Worm (Caenorhabditis elegans) whole organism, young adult: ENCODE results near the gene gei-13.

ENCODE experiments used
- B0035.1 ChIP-seq: sonication (generic microtip); optimal IDR thresholded peaks from 2 replicates; lab custom pipeline; 2016; ENCODE audit warnings: missing genetic modification characterization, mild to moderate bottlenecking, missing compliant biosample characterization, missing genotype, missing genetic modification reagents
- B0261.1 ChIP-seq: sonication (generic microtip); optimal IDR thresholded peaks from 2 replicates; lab custom pipeline; 2016; ENCODE audit warnings: mild to moderate bottlenecking, missing genetic modification characterization, moderate library complexity, missing compliant biosample characterization
- C17E4.6 ChIP-seq: fragments of 200-800 bp; sonication (Bioruptor generic); IDR thresholded peaks from 2 replicates; pipeline ENCODE4 v1.3.6; 2022; ENCODE audit warnings: missing genetic modification reagents, missing genetic modification characterization, missing compliant biosample characterization
- F10E7.11 ChIP-seq: sonication (generic microtip); optimal IDR thresholded peaks from 2 replicates; lab custom pipeline; 2017; ENCODE audit warnings: mild to moderate bottlenecking, missing genetic modification characterization, moderate library complexity, missing compliant biosample characterization
- F22D6.2 ChIP-seq: sonication (generic microtip); optimal IDR thresholded peaks from 2 replicates; lab custom pipeline; 2016; ENCODE audit warnings: mild to moderate bottlenecking, missing genetic modification characterization, missing compliant biosample characterization
- F37B4.10 ChIP-seq: fragments of 200-800 bp; sonication (Bioruptor generic); IDR thresholded peaks from 2 replicates; pipeline ENCODE4 v1.3.6; 2022; ENCODE audit warnings: missing genetic modification characterization, missing compliant biosample characterization
- F52B5.7 ChIP-seq: sonication (generic microtip); optimal IDR thresholded peaks from 2 replicates; lab custom pipeline; 2016; ENCODE audit warnings: mild to moderate bottlenecking, missing genetic modification characterization, missing compliant biosample characterization
- K11D2.4 ChIP-seq: fragments of 200-800 bp; sonication (Bioruptor generic); IDR thresholded peaks from 2 replicates; pipeline ENCODE4 v1.3.6; 2022; ENCODE audit warnings: missing genetic modification reagents, missing genetic modification characterization, missing compliant biosample characterization
- K12H6.12 ChIP-seq: fragments of 200-800 bp; sonication (Bioruptor generic); optimal IDR thresholded peaks from 2 replicates; lab custom pipeline; 2018; ENCODE audit warnings: mild to moderate bottlenecking, missing genetic modification characterization, missing compliant biosample characterization
- T07F8.4 ChIP-seq: sonication (generic microtip); optimal IDR thresholded peaks from 2 replicates; lab custom pipeline; 2016; ENCODE audit warnings: mild to moderate bottlenecking, missing genetic modification characterization, moderate library complexity, missing compliant biosample characterization
- ZK185.1 ChIP-seq: sonication (generic microtip); optimal IDR thresholded peaks from 2 replicates; lab custom pipeline; 2016; ENCODE audit warnings: mild to moderate bottlenecking, missing genetic modification characterization, missing compliant biosample characterization; ENCODE audit not compliant: poor library complexity, severe bottlenecking
- athp-1 ChIP-seq: sonication (generic microtip); optimal IDR thresholded peaks from 2 replicates; lab custom pipeline; 2017; ENCODE audit warnings: mild to moderate bottlenecking, missing genetic modification characterization, missing compliant biosample characterization
- attf-5 ChIP-seq: fragments of 200-800 bp; sonication (Bioruptor generic); optimal IDR thresholded peaks from 2 replicates; lab custom pipeline; 2018; ENCODE audit warnings: mild to moderate bottlenecking, missing genetic modification characterization, missing compliant biosample characterization
- attf-6 ChIP-seq: fragments of 200-800 bp; sonication (Bioruptor generic); IDR thresholded peaks from 2 replicates; pipeline ENCODE4 v1.3.6; 2022; ENCODE audit warnings: missing genetic modification reagents, missing genetic modification characterization, missing compliant biosample characterization
- bed-1 ChIP-seq: fragments of 200-800 bp; sonication (Bioruptor generic); IDR thresholded peaks from 2 replicates; pipeline ENCODE4 v1.3.6; 2022; ENCODE audit warnings: missing genetic modification reagents, missing genetic modification characterization, missing compliant biosample characterization
- ceh-27 ChIP-seq: fragments of 200-800 bp; sonication (Bioruptor generic); optimal IDR thresholded peaks from 2 replicates; lab custom pipeline; 2018; ENCODE audit warnings: mild to moderate bottlenecking, missing genetic modification characterization, moderate library complexity, missing compliant biosample characterization
- ceh-58 ChIP-seq: fragments of 200-800 bp; sonication (Bioruptor generic); IDR thresholded peaks from 2 replicates; pipeline ENCODE4 v1.3.6; 2022; ENCODE audit warnings: missing genetic modification characterization, missing compliant biosample characterization
- ceh-79 ChIP-seq: sonication (generic microtip); optimal IDR thresholded peaks from 2 replicates; lab custom pipeline; 2017; ENCODE audit warnings: mild to moderate bottlenecking, missing genetic modification characterization, missing compliant biosample characterization
- chd-7 ChIP-seq: sonication (generic microtip); optimal IDR thresholded peaks from 2 replicates; lab custom pipeline; 2016; ENCODE audit warnings: mild to moderate bottlenecking, missing genetic modification characterization, moderate library complexity, missing compliant biosample characterization
- dpl-1 ChIP-seq: fragments of 150-350 bp; optimal IDR thresholded peaks from 2 replicates; lab custom pipeline; 2014; ENCODE audit warnings: missing biosample characterization, missing genetic modification reagents, missing genetic modification characterization
- egrh-3 ChIP-seq: fragments of 200-800 bp; sonication (Bioruptor generic); IDR thresholded peaks from 2 replicates; pipeline ENCODE4 v1.3.6; 2022; ENCODE audit warnings: missing genetic modification reagents, missing genetic modification characterization, missing compliant biosample characterization
- ekl-4 ChIP-seq: fragments of 200-800 bp; sonication (Bioruptor generic); IDR thresholded peaks from 2 replicates; pipeline ENCODE4 v1.3.6; 2022; ENCODE audit warnings: missing genetic modification reagents, missing genetic modification characterization, missing compliant biosample characterization
- ets-4 ChIP-seq: fragments of 200-800 bp; sonication (Bioruptor generic); optimal IDR thresholded peaks from 2 replicates; lab custom pipeline; 2018; ENCODE audit warnings: mild to moderate bottlenecking, missing genetic modification characterization, missing compliant biosample characterization
- hlh-12 ChIP-seq: sonication (generic microtip); optimal IDR thresholded peaks from 2 replicates; lab custom pipeline; 2016; ENCODE audit warnings: missing genetic modification characterization, missing compliant biosample characterization
- hrde-1 ChIP-seq: sonication (generic microtip); optimal IDR thresholded peaks from 2 replicates; lab custom pipeline; 2016; ENCODE audit warnings: missing genetic modification characterization, mild to moderate bottlenecking, missing compliant biosample characterization, moderate library complexity, missing genotype, missing genetic modification reagents, borderline replicate concordance
- hsf-1 ChIP-seq: fragments of 200-800 bp; sonication (Bioruptor generic); IDR thresholded peaks from 2 replicates; pipeline ENCODE4 v1.3.6; 2022; ENCODE audit warnings: missing genetic modification reagents, missing genetic modification characterization, missing compliant biosample characterization
- lin-35 ChIP-seq, 3 experiments: fragments of 150-350 bp in 2 of 3; sonication (generic microtip) in 1 of 3; optimal IDR thresholded peaks; 2 replicates each; lab custom pipeline; 2014 to 2018; ENCODE audit warnings: missing biosample characterization in 3 of 3, missing genetic modification characterization in 3 of 3, missing genetic modification reagents in 3 of 3
- lsl-1 ChIP-seq: fragments of 200-800 bp; sonication (Bioruptor generic); optimal IDR thresholded peaks from 2 replicates; lab custom pipeline; 2018; ENCODE audit warnings: mild to moderate bottlenecking, missing genetic modification characterization, moderate library complexity, missing compliant biosample characterization
- madf-10 ChIP-seq: sonication (generic microtip); optimal IDR thresholded peaks from 2 replicates; lab custom pipeline; 2016; ENCODE audit warnings: mild to moderate bottlenecking, missing genetic modification characterization, missing compliant biosample characterization
- mcd-1 ChIP-seq: fragments of 200-800 bp; sonication (Bioruptor generic); IDR thresholded peaks from 2 replicates; pipeline ENCODE4 v1.3.6; 2022; ENCODE audit warnings: missing genetic modification reagents, missing genetic modification characterization, missing compliant biosample characterization
- mes-4 ChIP-seq: sonication (generic microtip); optimal IDR thresholded peaks from 2 replicates; lab custom pipeline; 2016; ENCODE audit warnings: missing genotype, missing genetic modification characterization, missing compliant biosample characterization
- mxl-1 ChIP-seq: sonication (generic microtip); optimal IDR thresholded peaks from 2 replicates; lab custom pipeline; 2016; ENCODE audit warnings: missing genetic modification characterization, missing compliant biosample characterization
- nfya-2 ChIP-seq: fragments of 200-800 bp; sonication (Bioruptor generic); IDR thresholded peaks from 2 replicates; pipeline ENCODE4 v1.3.6; 2022; ENCODE audit warnings: missing genetic modification reagents, missing genetic modification characterization, missing compliant biosample characterization
- pbrm-1 ChIP-seq: fragments of 200-800 bp; sonication (Bioruptor generic); IDR thresholded peaks from 2 replicates; pipeline ENCODE4 v1.3.6; 2022; ENCODE audit warnings: missing genetic modification reagents, missing genetic modification characterization, missing compliant biosample characterization
- rcor-1 ChIP-seq: fragments of 200-800 bp; sonication (Bioruptor generic); IDR thresholded peaks from 2 replicates; pipeline ENCODE4 v1.3.6; 2022; ENCODE audit warnings: missing genetic modification reagents, missing genetic modification characterization, missing compliant biosample characterization
- snpc-3.4 ChIP-seq: sonication (generic microtip); optimal IDR thresholded peaks from 2 replicates; lab custom pipeline; 2017; ENCODE audit warnings: missing genetic modification characterization, mild to moderate bottlenecking, missing compliant biosample characterization, antibody characterized with exemption, moderate library complexity, missing genotype, missing genetic modification reagents
- snpc-4 ChIP-seq, 5 experiments: fragments of 150-350 bp in 1 of 5; sonication (generic microtip) in 4 of 5; optimal IDR thresholded peaks; 2 replicates each; lab custom pipeline; 2014 to 2018; ENCODE audit warnings: missing genetic modification characterization in 5 of 5, missing biosample characterization in 3 of 5, antibody characterized with exemption in 2 of 5, mild to moderate bottlenecking in 2 of 5, missing compliant biosample characterization in 2 of 5, missing genotype in 2 of 5, moderate library complexity in 2 of 5, missing genetic modification reagents in 1 of 5
- somi-1 ChIP-seq: fragments of 200-800 bp; sonication (Bioruptor generic); optimal IDR thresholded peaks from 2 replicates; lab custom pipeline; 2018; ENCODE audit warnings: mild to moderate bottlenecking, missing genetic modification characterization, missing compliant biosample characterization
- sptf-2 ChIP-seq: fragments of 200-800 bp; sonication (Bioruptor generic); optimal IDR thresholded peaks from 2 replicates; lab custom pipeline; 2018; ENCODE audit warnings: mild to moderate bottlenecking, missing genetic modification characterization, missing compliant biosample characterization
- tlf-1 ChIP-seq: fragments of 200-800 bp; sonication (Bioruptor generic); optimal IDR thresholded peaks from 2 replicates; lab custom pipeline; 2018; ENCODE audit warnings: mild to moderate bottlenecking, missing genetic modification characterization, missing compliant biosample characterization
- ztf-18 ChIP-seq: sonication (generic microtip); optimal IDR thresholded peaks from 2 replicates; lab custom pipeline; 2016; ENCODE audit warnings: missing genotype, mild to moderate bottlenecking, missing genetic modification characterization, missing compliant biosample characterization
- ztf-3 ChIP-seq: fragments of 200-800 bp; sonication (Bioruptor generic); optimal IDR thresholded peaks from 2 replicates; lab custom pipeline; 2018; ENCODE audit warnings: mild to moderate bottlenecking, missing genetic modification characterization, missing compliant biosample characterization
- ztf-6 ChIP-seq: fragments of 200-800 bp; sonication (Bioruptor generic); IDR thresholded peaks from 2 replicates; pipeline ENCODE4 v1.3.6; 2022; ENCODE audit warnings: missing genetic modification reagents, missing genetic modification characterization, missing compliant biosample characterization

The gei-13 gene

DNA sequence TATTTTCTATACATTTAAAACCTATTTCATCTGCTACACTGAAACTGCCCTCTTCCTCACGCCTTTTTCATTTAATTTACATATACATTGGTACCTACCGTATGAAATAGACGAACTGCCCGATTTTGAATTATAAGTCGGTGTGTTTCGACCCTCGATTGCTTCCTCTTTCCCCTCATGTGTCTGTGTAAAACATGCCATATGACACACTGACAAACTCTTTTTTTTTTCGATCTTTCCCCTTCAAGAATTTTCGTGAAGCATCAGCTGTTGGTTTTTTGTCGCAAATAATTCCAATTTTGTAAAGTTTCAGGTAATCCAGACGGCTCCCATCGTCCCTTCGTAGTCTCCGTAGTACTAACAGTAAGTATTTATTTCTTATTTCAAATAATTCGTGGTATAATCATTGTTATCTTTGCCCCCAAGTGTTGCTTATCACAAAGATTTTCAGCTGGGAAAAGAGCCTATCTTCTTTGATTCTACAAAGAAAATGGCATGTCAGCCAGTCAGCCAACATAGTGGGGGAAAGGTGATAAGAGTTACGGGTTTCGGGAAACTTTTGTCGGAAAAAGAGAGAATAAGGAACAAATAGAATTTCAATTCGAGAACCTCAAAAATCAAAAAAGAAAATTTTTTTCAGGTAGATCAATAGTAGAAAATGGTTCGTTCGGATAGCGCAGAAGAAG lies 14.9 kb downstream of the gei-13 start (continued):
- TF ChIP-seq sptf-2 (GFP tag; lab: Kevin White, UChicago) (no peak), ztf-18 (tag; lab: Kevin White, UChicago) (no peak), ets-4 (GFP tag; lab: Kevin White, UChicago) (no peak), ztf-3 (GFP tag; lab: Kevin White, UChicago) (no peak), K12H6.12 (tag; lab: Kevin White, UChicago) (no peak), B0261.1 (no peak), lsl-1 (GFP tag; lab: Kevin White, UChicago) (no peak), F22D6.2 (tag; lab: Kevin White, UChicago) (no peak), mcd-1 (GFP tag; lab: Robert Waterston, UW) (no peak), hlh-12 (tag; lab: Kevin White, UChicago) (no peak), tlf-1 (GFP tag; lab: Kevin White, UChicago) (no peak), somi-1 (no peak), F52B5.7 (no peak), lin-35 (GFP tag; optimal IDR thresholded peaks at IDR 0.05; lab: Kevin White, UChicago) (peak in 1 of 3 experiments; percentile 4), mxl-1 (tag; lab: Kevin White, UChicago) (no peak), ceh-79 (tag; lab: Kevin White, UChicago) (no peak), snpc-4 (GFP tag; optimal IDR thresholded peaks at IDR 0.05; lab: Kevin White, UChicago) (no peak), snpc-4 (tag; optimal IDR thresholded peaks at IDR 0.05; lab: Kevin White, UChicago) (no peak), dpl-1 (GFP tag; lab: Kevin White, UChicago) (no peak), mes-4 (no peak), C17E4.6 (no peak), rcor-1 (GFP tag; lab: Robert Waterston, UW) (no peak), attf-6 (GFP tag; lab: Robert Waterston, UW) (no peak), ceh-58 (no peak), egrh-3 (GFP tag; lab: Robert Waterston, UW) (no peak)

DNA sequence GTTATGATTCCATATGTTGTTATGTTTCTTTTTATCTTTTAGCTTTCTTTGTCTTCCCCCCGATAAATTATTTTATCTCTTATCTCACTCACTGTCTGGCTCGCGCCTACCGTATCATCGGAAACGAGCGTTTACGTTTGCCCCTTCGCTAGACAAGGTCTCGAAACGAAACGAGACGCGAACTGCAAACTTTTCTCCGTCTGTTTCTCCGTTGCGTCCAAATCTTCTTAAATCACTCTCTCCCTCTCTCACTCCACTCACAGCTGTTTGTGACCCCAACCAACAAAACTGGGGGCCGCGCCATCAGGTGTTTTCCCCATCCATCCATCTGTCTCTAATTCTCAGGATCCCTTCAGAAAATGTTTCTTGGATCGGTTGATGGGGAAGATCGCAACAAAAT lies 16.8 kb downstream of the gei-13 start:
- TF ChIP-seq attf-6 (GFP tag; lab: Robert Waterston, UW) (no peak), T07F8.4 (tag; lab: Kevin White, UChicago) (no peak), ceh-27 (GFP tag; lab: Kevin White, UChicago) (peak; percentile 19), K11D2.4 (0 out of 2 replicates have a peak, but pooled peaks have one; percentile 11), attf-5 (no peak)

ce11 chrIII:9619079-9619761 lies 17.7 kb downstream of the gei-13 start, which contains the start of gene hlh-11:
hlh-11 (plus strand) TSS chrIII:9619711.
- TF ChIP-seq ekl-4 (GFP tag; lab: Robert Waterston, UW) (no peak; the same call in 1 of the 2 replicates), lin-35 (GFP tag; optimal IDR thresholded peaks at IDR 0.05; lab: Kevin White, UChicago) (peak in 1 of 3 experiments; percentile 74), B0035.1 (peak; percentile 44), F37B4.10 (no peak), F10E7.11 (no peak), ztf-3 (GFP tag; lab: Kevin White, UChicago) (peak; percentile 33), C17E4.6 (no peak), madf-10 (tag; lab: Kevin White, UChicago) (peak; percentile 95), nfya-2 (GFP tag; lab: Robert Waterston, UW) (no peak), ztf-18 (tag; lab: Kevin White, UChicago) (peak; percentile 68), snpc-3.4 (peak; percentile 13), athp-1 (tag; lab: Kevin White, UChicago) (peak; percentile 63), ZK185.1 (tag; lab: Kevin White, UChicago) (peak; percentile 92), mcd-1 (GFP tag; lab: Robert Waterston, UW) (peak; percentile 69), egrh-3 (GFP tag; lab: Robert Waterston, UW) (peak; percentile 89), ztf-6 (GFP tag; lab: Robert Waterston, UW) (0 out of 2 replicates have a peak, but pooled peaks have one; percentile 4), chd-7 (tag; lab: Kevin White, UChicago) (peak; percentile 78), pbrm-1 (peak; percentile 64), hrde-1 (tag; lab: Kevin White, UChicago) (no peak), bed-1 (GFP tag; lab: Robert Waterston, UW) (no peak), hsf-1 (0 out of 2 replicates have a peak, but pooled peaks have one; percentile 33)
